Fruit fly (Drosophila melanogaster) whole organism, embryonic: ENCODE data around the gene CG14020.

Experiments
- ATbp ChIP-seq: fragments of 200-800 bp; sonication (Bioruptor generic); optimal IDR thresholded peaks from 2 replicates; lab custom pipeline; 2017; ENCODE audit warnings: missing biosample characterization, mild to moderate bottlenecking, missing genetic modification characterization, missing genetic modification reagents
- Adf1 ChIP-seq: fragments of 200-800 bp; sonication (Bioruptor generic); IDR thresholded peaks from 2 replicates; pipeline ENCODE4 v1.3.6; 2022; ENCODE audit warnings: missing biosample characterization, missing genetic modification characterization
- Asciz ChIP-seq: fragments of 200-800 bp; sonication (Bioruptor generic); optimal IDR thresholded peaks from 2 replicates; lab custom pipeline; 2017; ENCODE audit warnings: missing biosample characterization, mild to moderate bottlenecking, missing genetic modification characterization, missing genetic modification reagents
- C15 ChIP-seq: fragments of 200-800 bp; sonication (Bioruptor generic); IDR thresholded peaks from 3 replicates; pipeline ENCODE4 v1.3.6; 2022; ENCODE audit warnings: missing biosample characterization, missing genetic modification characterization
- CG1024 ChIP-seq: fragments of 200-800 bp; sonication (Bioruptor generic); IDR thresholded peaks from 2 replicates; pipeline ENCODE4 v1.3.6; 2022; ENCODE audit warnings: missing biosample characterization, missing genetic modification characterization
- CG12219 ChIP-seq: fragments of 200-800 bp; sonication (Bioruptor generic); optimal IDR thresholded peaks from 3 replicates; lab custom pipeline; 2018; ENCODE audit warnings: missing biosample characterization, mild to moderate bottlenecking, missing genetic modification characterization
- CG12659 ChIP-seq: fragments of 200-800 bp; sonication (Bioruptor generic); optimal IDR thresholded peaks from 3 replicates; lab custom pipeline; 2017; ENCODE audit warnings: mild to moderate bottlenecking, missing biosample characterization, missing genetic modification reagents, missing genetic modification characterization
- CG13775 ChIP-seq: fragments of 200-800 bp; sonication (Bioruptor generic); optimal IDR thresholded peaks from 3 replicates; lab custom pipeline; 2017; ENCODE audit warnings: missing biosample characterization, mild to moderate bottlenecking, missing genetic modification characterization
- CG17328 ChIP-seq: fragments of 200-800 bp; sonication (Bioruptor generic); IDR thresholded peaks from 2 replicates; pipeline ENCODE4 v1.3.6; 2022; ENCODE audit warnings: missing biosample characterization, missing genetic modification characterization
- CG17612 ChIP-seq: fragments of 200-800 bp; sonication (Bioruptor generic); IDR thresholded peaks from 2 replicates; pipeline ENCODE4 v1.3.6; 2022; ENCODE audit warnings: missing biosample characterization, missing genetic modification characterization
- CG18619 ChIP-seq: fragments of 200-800 bp; sonication (Bioruptor generic); optimal IDR thresholded peaks from 3 replicates; lab custom pipeline; 2017; ENCODE audit warnings: missing biosample characterization, mild to moderate bottlenecking, missing genetic modification characterization
- CG2116 ChIP-seq: fragments of 200-800 bp; sonication (Bioruptor generic); optimal IDR thresholded peaks from 3 replicates; lab custom pipeline; 2018; ENCODE audit warnings: missing biosample characterization, mild to moderate bottlenecking, missing genetic modification characterization
- CG2199 ChIP-seq: fragments of 200-800 bp; sonication (Bioruptor generic); IDR thresholded peaks from 3 replicates; pipeline ENCODE4 v1.3.6; 2022; ENCODE audit warnings: missing biosample characterization, missing genetic modification characterization
- CG30020 ChIP-seq: fragments of 200-800 bp; optimal IDR thresholded peaks from 2 replicates; lab custom pipeline; 2019; ENCODE audit warnings: missing biosample characterization, mild to moderate bottlenecking, missing genetic modification characterization, moderate library complexity
- CG3847 ChIP-seq: fragments of 200-800 bp; sonication (Bioruptor generic); IDR thresholded peaks from 2 replicates; pipeline ENCODE4 v1.3.6; 2022; ENCODE audit warnings: missing biosample characterization, missing genetic modification characterization
- CG4730 ChIP-seq: fragments of 200-800 bp; sonication (Bioruptor generic); IDR thresholded peaks from 2 replicates; pipeline ENCODE4 v1.3.6; 2022; ENCODE audit warnings: missing biosample characterization, missing genetic modification characterization
- CG6272 ChIP-seq: fragments of 200-800 bp; sonication (Bioruptor generic); IDR thresholded peaks from 2 replicates; pipeline ENCODE4 v1.3.6; 2022; ENCODE audit warnings: missing biosample characterization, missing genetic modification characterization
- CG6791 ChIP-seq: fragments of 200-800 bp; sonication (Bioruptor generic); IDR thresholded peaks from 3 replicates; pipeline ENCODE4 v1.3.6; 2022; ENCODE audit warnings: missing biosample characterization, missing genetic modification characterization; ENCODE audit not compliant: partially characterized antibody
- CG7963 ChIP-seq: fragments of 200-800 bp; sonication (Bioruptor generic); IDR thresholded peaks from 3 replicates; pipeline ENCODE4 v1.3.6; 2022; ENCODE audit warnings: missing biosample characterization, missing genetic modification characterization; ENCODE audit not compliant: partially characterized antibody
- CG7987 ChIP-seq: fragments of 200-800 bp; sonication (Bioruptor generic); optimal IDR thresholded peaks from 2 replicates; lab custom pipeline; 2018; ENCODE audit warnings: missing biosample characterization, mild to moderate bottlenecking, missing genetic modification characterization, moderate library complexity
- CoRest ChIP-seq: fragments of 200-800 bp; sonication (Bioruptor generic); optimal IDR thresholded peaks from 3 replicates; lab custom pipeline; 2018; ENCODE audit warnings: missing biosample characterization, mild to moderate bottlenecking, missing genetic modification characterization, moderate library complexity
- Dp ChIP-seq: fragments of 200-800 bp; sonication (Bioruptor generic); optimal IDR thresholded peaks from 2 replicates; lab custom pipeline; 2018; ENCODE audit warnings: missing biosample characterization, mild to moderate bottlenecking, missing genetic modification characterization, moderate library complexity
- HmgZ ChIP-seq: fragments of 200-800 bp; sonication (Bioruptor generic); optimal IDR thresholded peaks from 2 replicates; lab custom pipeline; 2018; ENCODE audit warnings: missing biosample characterization, mild to moderate bottlenecking, missing genetic modification characterization
- Hmr ChIP-seq: fragments of 200-800 bp; sonication (Bioruptor generic); optimal IDR thresholded peaks from 3 replicates; lab custom pipeline; 2017; ENCODE audit warnings: mild to moderate bottlenecking, missing biosample characterization, missing genetic modification reagents, missing genetic modification characterization
- Hr3 ChIP-seq: fragments of 200-800 bp; sonication (Bioruptor generic); optimal IDR thresholded peaks from 3 replicates; lab custom pipeline; 2016; ENCODE audit warnings: missing biosample characterization, missing genetic modification characterization
- Jarid2 ChIP-seq: fragments of 200-800 bp; sonication (Bioruptor generic); optimal IDR thresholded peaks from 3 replicates; lab custom pipeline; 2017; ENCODE audit warnings: mild to moderate bottlenecking, missing biosample characterization, missing genetic modification reagents, missing genetic modification characterization
- Mad ChIP-seq: fragments of 200-800 bp; sonication (Bioruptor generic); optimal IDR thresholded peaks from 2 replicates; lab custom pipeline; 2016; ENCODE audit warnings: missing biosample characterization, missing genetic modification characterization
- NC2β ChIP-seq: fragments of 200-800 bp; sonication (Bioruptor generic); optimal IDR thresholded peaks from 2 replicates; lab custom pipeline; 2016; ENCODE audit warnings: missing biosample characterization, missing genetic modification characterization
- Neu2 ChIP-seq: fragments of 200-800 bp; sonication (Bioruptor generic); optimal IDR thresholded peaks from 3 replicates; lab custom pipeline; 2016; ENCODE audit warnings: missing biosample characterization, missing genetic modification characterization, borderline replicate concordance
- Rx ChIP-seq: fragments of 200-800 bp; sonication (Bioruptor generic); IDR thresholded peaks from 2 replicates; pipeline ENCODE4 v1.3.6; 2022; ENCODE audit warnings: missing biosample characterization, missing genetic modification characterization
- Ssrp ChIP-seq: fragments of 200-800 bp; sonication (Bioruptor generic); optimal IDR thresholded peaks from 2 replicates; lab custom pipeline; 2018; ENCODE audit warnings: missing biosample characterization, mild to moderate bottlenecking, missing genetic modification characterization, moderate library complexity
- ato ChIP-seq: fragments of 200-800 bp; sonication (Bioruptor generic); IDR thresholded peaks from 2 replicates; pipeline ENCODE4 v1.3.6; 2022; ENCODE audit warnings: missing biosample characterization, missing genetic modification characterization; ENCODE audit not compliant: partially characterized antibody
- bab2 ChIP-seq: fragments of 200-800 bp; sonication (Bioruptor generic); optimal IDR thresholded peaks from 2 replicates; lab custom pipeline; 2016; ENCODE audit warnings: missing biosample characterization, missing genetic modification characterization
- cato ChIP-seq: fragments of 200-800 bp; sonication (Bioruptor generic); optimal IDR thresholded peaks from 2 replicates; lab custom pipeline; 2016; ENCODE audit warnings: missing biosample characterization, missing genetic modification characterization, borderline replicate concordance
- cg ChIP-seq: fragments of 200-800 bp; sonication (Bioruptor generic); optimal IDR thresholded peaks from 3 replicates; lab custom pipeline; 2019; ENCODE audit warnings: missing biosample characterization, mild to moderate bottlenecking, missing genetic modification characterization, moderate library complexity
- esg ChIP-seq: fragments of 200-800 bp; sonication (Bioruptor generic); conservative IDR thresholded peaks from 2 replicates; pipeline ENCODE4 v1.3.6; 2022; ENCODE audit warnings: missing biosample characterization, missing genetic modification characterization
- gcm2 ChIP-seq: fragments of 200-800 bp; sonication (Bioruptor generic); optimal IDR thresholded peaks from 2 replicates; lab custom pipeline; 2016; ENCODE audit warnings: missing biosample characterization, missing genetic modification characterization
- kah ChIP-seq: fragments of 200-800 bp; sonication (Bioruptor generic); optimal IDR thresholded peaks from 2 replicates; lab custom pipeline; 2018; ENCODE audit warnings: missing biosample characterization, mild to moderate bottlenecking, missing genetic modification characterization
- klu ChIP-seq: fragments of 200-800 bp; sonication (Bioruptor generic); IDR thresholded peaks from 2 replicates; pipeline ENCODE4 v1.3.6; 2022; ENCODE audit warnings: missing biosample characterization, missing genetic modification characterization
- luna ChIP-seq: fragments of 200-800 bp; sonication (Bioruptor generic); optimal IDR thresholded peaks from 2 replicates; lab custom pipeline; 2016; ENCODE audit warnings: missing biosample characterization, missing genetic modification characterization
- mirr ChIP-seq: fragments of 200-800 bp; sonication (Bioruptor generic); optimal IDR thresholded peaks from 3 replicates; lab custom pipeline; 2018; ENCODE audit warnings: missing biosample characterization, mild to moderate bottlenecking, missing genetic modification characterization
- nerfin-2 ChIP-seq: fragments of 200-800 bp; sonication (Bioruptor generic); IDR thresholded peaks from 2 replicates; pipeline ENCODE4 v1.3.6; 2022; ENCODE audit warnings: missing biosample characterization, missing genetic modification characterization; ENCODE audit not compliant: partially characterized antibody
- oc ChIP-seq: fragments of 200-800 bp; sonication (Bioruptor generic); optimal IDR thresholded peaks from 2 replicates; lab custom pipeline; 2018; ENCODE audit warnings: missing biosample characterization, mild to moderate bottlenecking, missing genetic modification characterization, moderate library complexity
- onecut ChIP-seq: fragments of 200-800 bp; sonication (Bioruptor generic); IDR thresholded peaks from 2 replicates; pipeline ENCODE4 v1.3.6; 2022; ENCODE audit warnings: missing biosample characterization, missing genetic modification characterization
- p53 ChIP-seq: fragments of 200-800 bp; sonication (Bioruptor generic); optimal IDR thresholded peaks from 2 replicates; lab custom pipeline; 2016; ENCODE audit warnings: missing biosample characterization, missing genetic modification characterization
- prd ChIP-seq, 3 experiments: fragments of >200 bp in 2 of 3; fragments of 200-800 bp in 1 of 3; sonication (Bioruptor generic) in 1 of 3; optimal IDR thresholded peaks in 2 of 3; IDR thresholded peaks in 1 of 3; 2 replicates in 2 of 3; 3 replicates in 1 of 3; pipeline versions ENCODE4 v1.3.6 to Lab custom; 2017 to 2022; ENCODE audit warnings: missing biosample characterization in 1 of 3, missing genetic modification characterization in 1 of 3
- sd ChIP-seq: fragments of 200-800 bp; sonication (Bioruptor generic); optimal IDR thresholded peaks from 3 replicates; lab custom pipeline; 2018; ENCODE audit warnings: missing biosample characterization, mild to moderate bottlenecking, missing genetic modification characterization, moderate library complexity
- sqz ChIP-seq: fragments of 200-800 bp; sonication (Bioruptor generic); optimal IDR thresholded peaks from 3 replicates; lab custom pipeline; 2018; ENCODE audit warnings: missing biosample characterization, mild to moderate bottlenecking, missing genetic modification characterization
- tx ChIP-seq: fragments of 200-800 bp; sonication (Bioruptor generic); optimal IDR thresholded peaks from 2 replicates; lab custom pipeline; 2016; ENCODE audit warnings: missing biosample characterization, missing genetic modification characterization
- usp ChIP-seq: fragments of >200 bp; optimal IDR thresholded peaks from 2 replicates; lab custom pipeline; 2017; ENCODE audit warnings: missing biosample characterization, missing genetic modification characterization
- zen2 ChIP-seq: fragments of 200-800 bp; sonication (Bioruptor generic); IDR thresholded peaks from 3 replicates; pipeline ENCODE4 v1.3.6; 2022; ENCODE audit warnings: missing biosample characterization, missing genetic modification characterization; ENCODE audit not compliant: partially characterized antibody

The CG14020 gene

DNA sequence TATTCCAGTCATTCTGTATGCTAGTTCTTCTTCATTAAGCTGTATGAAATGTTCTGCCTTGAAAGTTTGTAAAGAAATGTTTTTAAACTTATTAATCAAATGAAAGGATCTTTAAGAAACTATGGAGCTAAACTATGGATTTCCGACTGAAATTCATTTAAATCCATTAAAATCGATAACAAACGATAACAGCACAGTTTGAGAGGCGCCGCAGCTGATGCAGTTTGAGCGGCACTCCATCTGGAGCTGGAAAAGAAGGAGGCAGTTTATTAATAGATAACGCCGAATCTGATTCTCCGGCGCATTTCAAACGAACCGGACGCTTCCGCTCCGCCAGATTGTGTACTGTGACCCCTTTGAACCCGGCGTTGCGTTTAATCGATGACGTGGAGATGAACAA, 10.3 kb downstream of the CG14020 start, which contains the start of gene CG31915 (continued):
- TF ChIP-seq cato = no peak
- peak; percentile 84 for TF ChIP-seq ato (GFP tag; lab: Robert Waterston, UW)
- no peak for TF ChIP-seq CG6272 (GFP tag; lab: Robert Waterston, UW)
- no peak for TF ChIP-seq luna (GFP tag; lab: Kevin White, UChicago)
- TF ChIP-seq CG6791 (GFP tag; lab: Robert Waterston, UW) = peak; percentile 89
- TF ChIP-seq sd = no peak
- TF ChIP-seq CG12219 = no peak
- TF ChIP-seq kah (GFP tag; lab: Kevin White, UChicago) = no peak
- TF ChIP-seq Hmr (GFP tag; lab: Kevin White, UChicago) = no peak
- no peak for TF ChIP-seq Jarid2 (GFP tag; lab: Kevin White, UChicago)
- no peak for TF ChIP-seq bab2 (GFP tag; lab: Kevin White, UChicago)
- no peak for TF ChIP-seq prd (optimal IDR thresholded peaks at IDR 0.05; lab: Kevin White, UChicago)
- TF ChIP-seq prd (GFP tag; IDR thresholded peaks at IDR 0.05; lab: Robert Waterston, UW) = no peak
- peak; percentile 86 for TF ChIP-seq nerfin-2 (GFP tag; lab: Robert Waterston, UW)
- no peak for TF ChIP-seq CG13775 (GFP tag; lab: Kevin White, UChicago)
- TF ChIP-seq p53 (GFP tag; lab: Kevin White, UChicago) = no peak
- no peak for TF ChIP-seq CG2116 (GFP tag; lab: Kevin White, UChicago)
- TF ChIP-seq Asciz (GFP tag; lab: Kevin White, UChicago) = no peak
- TF ChIP-seq esg (GFP tag; lab: Robert Waterston, UW) = no peak
- TF ChIP-seq CG17612 (GFP tag; lab: Robert Waterston, UW) = no peak
- no peak for TF ChIP-seq CoRest (tag; lab: Kevin White, UChicago)
- no peak for TF ChIP-seq ATbp
- no peak for TF ChIP-seq CG18619 (GFP tag; lab: Kevin White, UChicago)
- no peak for TF ChIP-seq Rx
- peak; percentile 61; the same call in 2 of the 3 replicates for TF ChIP-seq zen2
- no peak for TF ChIP-seq CG7987 (GFP tag; lab: Kevin White, UChicago)
- TF ChIP-seq Ssrp (tag; lab: Kevin White, UChicago) = no peak
- TF ChIP-seq CG17328 (GFP tag; lab: Robert Waterston, UW) = no peak
- no peak for TF ChIP-seq CG30020 (tag; lab: Kevin White, UChicago)
- TF ChIP-seq Hr3 (GFP tag; lab: Kevin White, UChicago) = no peak
- TF ChIP-seq Dp (GFP tag; lab: Kevin White, UChicago) = peak; percentile 87
- no peak for TF ChIP-seq usp (GFP tag; lab: Kevin White, UChicago)
- no peak for TF ChIP-seq C15 (GFP tag; lab: Robert Waterston, UW)
- TF ChIP-seq cg (GFP tag; lab: Kevin White, UChicago) = no peak
- peak; percentile 83; the same call in 2 of the 3 replicates for TF ChIP-seq CG7963
- TF ChIP-seq CG4730 (GFP tag; lab: Robert Waterston, UW) = no peak
- no peak for TF ChIP-seq CG12659 (GFP tag; lab: Kevin White, UChicago)
- peak; percentile 36 for TF ChIP-seq HmgZ (tag; lab: Kevin White, UChicago)
- no peak for TF ChIP-seq Mad (GFP tag; lab: Kevin White, UChicago)
- TF ChIP-seq gcm2 (GFP tag; lab: Kevin White, UChicago) = no peak
- no peak for TF ChIP-seq mirr (GFP tag; lab: Kevin White, UChicago)
- no peak for TF ChIP-seq CG1024 (GFP tag; lab: Robert Waterston, UW)
- TF ChIP-seq NC2β (GFP tag; lab: Kevin White, UChicago) = no peak
- TF ChIP-seq oc = no peak
- TF ChIP-seq CG2199 (GFP tag; lab: Robert Waterston, UW) = 0 out of 3 replicates have a peak, but pooled peaks have one; percentile 25
- TF ChIP-seq sqz = no peak
- TF ChIP-seq CG3847 (GFP tag; lab: Robert Waterston, UW) = no peak
- TF ChIP-seq tx (GFP tag; lab: Kevin White, UChicago) = no peak
- no peak for TF ChIP-seq onecut (GFP tag; lab: Robert Waterston, UW)
- no peak for TF ChIP-seq klu (GFP tag; lab: Robert Waterston, UW)
- TF ChIP-seq Neu2 (GFP tag; lab: Kevin White, UChicago) = no peak
- TF ChIP-seq Adf1 (GFP tag; lab: Robert Waterston, UW) = no peak
